Worm (Caenorhabditis elegans): ENCODE results near the gene msp-79.

Gene msp-79

ce11 chrIV:9799664-9800063 is 32.7 kb upstream of the msp-79 start:
- TF ChIP-seq nhr-28 (tag; optimal IDR thresholded peaks at IDR 0.05) (no peak), pha-4 (tag; optimal IDR thresholded peaks at IDR 0.05) (peak; percentile 61), ztf-11 (tag; optimal IDR thresholded peaks at IDR 0.05) (no peak), elt-3 (tag; optimal IDR thresholded peaks at IDR 0.05) (no peak), pqm-1 (tag; optimal IDR thresholded peaks at IDR 0.05) (peak; percentile 32), elt-2 (tag; optimal IDR thresholded peaks at IDR 0.05) (peak; percentile 72)

ce11 chrIV:9799129-9799528 is 32.2 kb upstream of the msp-79 start, which contains the start of gene fat-4:
fat-4 (plus strand) TSS chrIV:9799429.
- no peak for TF ChIP-seq nhr-23 (tag; optimal IDR thresholded peaks at IDR 0.05)
- no peak for TF ChIP-seq ceh-82 (tag; optimal IDR thresholded peaks at IDR 0.05)
- TF ChIP-seq fkh-10 (GFP tag; optimal IDR thresholded peaks at IDR 0.05) = no peak
- no peak for TF ChIP-seq fkh-2 (tag; optimal IDR thresholded peaks at IDR 0.05)
- no peak for TF ChIP-seq elt-2 (tag; optimal IDR thresholded peaks at IDR 0.05)
- TF ChIP-seq sea-2 (GFP tag; optimal IDR thresholded peaks at IDR 0.05) = no peak
- TF ChIP-seq nhr-28 (tag; optimal IDR thresholded peaks at IDR 0.05) = no peak
- no peak for TF ChIP-seq nfya-1 (tag; optimal IDR thresholded peaks at IDR 0.05; ENCODE audit: insufficient read depth)
- TF ChIP-seq snpc-4 (tag; optimal IDR thresholded peaks at IDR 0.05) = no peak
- no peak for TF ChIP-seq nhr-25 (tag; optimal IDR thresholded peaks at IDR 0.05)

ce11 chrIV:9798307-9798706 is 31.4 kb upstream of the msp-79 start:
- TF ChIP-seq elt-2 (tag; optimal IDR thresholded peaks at IDR 0.05) (peak; percentile 23), nhr-237 (tag; optimal IDR thresholded peaks at IDR 0.05) (no peak), daf-12 (tag; optimal IDR thresholded peaks at IDR 0.05) (no peak)

ce11 chrIV:9797304-9798003 is 30.5 kb upstream of the msp-79 start, which contains the start of gene T13F2.2:
T13F2.2 (minus strand) TSS chrIV:9797354.
- TF ChIP-seq daf-12 (tag; optimal IDR thresholded peaks at IDR 0.05) (no peak), nhr-77 (tag; optimal IDR thresholded peaks at IDR 0.05) (no peak), pqm-1 (tag; optimal IDR thresholded peaks at IDR 0.05) (peak; percentile 59), unc-39 (tag; optimal IDR thresholded peaks at IDR 0.05) (no peak), fkh-10 (GFP tag; optimal IDR thresholded peaks at IDR 0.05) (no peak), elt-2 (tag; optimal IDR thresholded peaks at IDR 0.05) (peak; percentile 69), nhr-76 (tag; optimal IDR thresholded peaks at IDR 0.05) (no peak), ZK546.5 (tag; optimal IDR thresholded peaks at IDR 0.05) (no peak), lin-15B (tag; optimal IDR thresholded peaks at IDR 0.05) (peak; percentile 20), elt-3 (tag; optimal IDR thresholded peaks at IDR 0.05) (no peak), ceh-28 (tag; optimal IDR thresholded peaks at IDR 0.05) (no peak), nhr-43 (tag; optimal IDR thresholded peaks at IDR 0.05; ENCODE audit: poor library complexity, severe bottlenecking) (peak; percentile 2)

ce11 chrIV:9796494-9796893 is 29.5 kb upstream of the msp-79 start, which contains the start of gene pis-1:
pis-1 (minus strand) TSS chrIV:9796594.
- TF ChIP-seq nhr-76 (tag; optimal IDR thresholded peaks at IDR 0.05) = no peak
- TF ChIP-seq ceh-82 (tag; optimal IDR thresholded peaks at IDR 0.05) = no peak
- no peak for TF ChIP-seq ztf-11 (tag; optimal IDR thresholded peaks at IDR 0.05)
- TF ChIP-seq nfya-1 (tag; optimal IDR thresholded peaks at IDR 0.05; ENCODE audit: insufficient read depth) = no peak
- TF ChIP-seq egl-27 (tag; optimal IDR thresholded peaks at IDR 0.05) = no peak
- no peak for TF ChIP-seq unc-62 (GFP tag; optimal IDR thresholded peaks at IDR 0.05)
- TF ChIP-seq egl-5 (tag; optimal IDR thresholded peaks at IDR 0.05) = no peak
- no peak for TF ChIP-seq nhr-237 (tag; optimal IDR thresholded peaks at IDR 0.05)
- TF ChIP-seq eor-1 (tag; optimal IDR thresholded peaks at IDR 0.05) = no peak
- TF ChIP-seq lin-15B (tag; optimal IDR thresholded peaks at IDR 0.05) = no peak
- no peak for TF ChIP-seq skn-1 (tag; optimal IDR thresholded peaks at IDR 0.05)
- TF ChIP-seq nhr-28 (tag; optimal IDR thresholded peaks at IDR 0.05) = no peak
- no peak for TF ChIP-seq daf-12 (tag; optimal IDR thresholded peaks at IDR 0.05)
- no peak for TF ChIP-seq nhr-23 (tag; optimal IDR thresholded peaks at IDR 0.05)
- TF ChIP-seq nhr-12 (tag; optimal IDR thresholded peaks at IDR 0.05) = no peak
- TF ChIP-seq lin-39 (tag; optimal IDR thresholded peaks at IDR 0.05) = no peak
- TF ChIP-seq elt-3 (tag; optimal IDR thresholded peaks at IDR 0.05) = no peak
- TF ChIP-seq ZK546.5 (tag; optimal IDR thresholded peaks at IDR 0.05) = no peak
- no peak for TF ChIP-seq ztf-4 (tag; optimal IDR thresholded peaks at IDR 0.05)

Data from whole organism, L3 larva.